Worm (Caenorhabditis elegans): ENCODE results near the gene F36H12.17.

F36H12.17 gene

ce11 chrIV:5287190-5287589, 9.5 kb upstream of the F36H12.17 start:
- TF ChIP-seq mdl-1 (tag; optimal IDR thresholded peaks at IDR 0.05) (no peak), nhr-12 (tag; optimal IDR thresholded peaks at IDR 0.05) (no peak), daf-12 (tag; optimal IDR thresholded peaks at IDR 0.05) (no peak), ceh-16 (tag; optimal IDR thresholded peaks at IDR 0.05) (no peak), elt-1 (tag; optimal IDR thresholded peaks at IDR 0.05) (no peak), nhr-76 (tag; optimal IDR thresholded peaks at IDR 0.05) (no peak), snpc-4 (tag; optimal IDR thresholded peaks at IDR 0.05) (no peak), nhr-43 (tag; optimal IDR thresholded peaks at IDR 0.05; ENCODE audit: poor library complexity, severe bottlenecking) (no peak), ztf-4 (tag; optimal IDR thresholded peaks at IDR 0.05) (no peak), nhr-77 (tag; optimal IDR thresholded peaks at IDR 0.05) (no peak), unc-62 (GFP tag; optimal IDR thresholded peaks at IDR 0.05) (no peak), nhr-11 (tag; optimal IDR thresholded peaks at IDR 0.05) (no peak), pqm-1 (tag; optimal IDR thresholded peaks at IDR 0.05) (no peak), pha-4 (tag; optimal IDR thresholded peaks at IDR 0.05) (no peak), nhr-25 (tag; optimal IDR thresholded peaks at IDR 0.05) (no peak), sea-2 (GFP tag; optimal IDR thresholded peaks at IDR 0.05) (no peak), skn-1 (tag; optimal IDR thresholded peaks at IDR 0.05) (no peak), ZK546.5 (tag; optimal IDR thresholded peaks at IDR 0.05) (no peak), lsy-12 (tag; optimal IDR thresholded peaks at IDR 0.05) (no peak)

ce11 chrIV:5281457-5281856, 3.8 kb upstream of the F36H12.17 start:
- TF ChIP-seq nhr-43 (tag; optimal IDR thresholded peaks at IDR 0.05; ENCODE audit: poor library complexity, severe bottlenecking) (no peak), tbx-2 (tag; optimal IDR thresholded peaks at IDR 0.05) (no peak), aly-2 (tag; optimal IDR thresholded peaks at IDR 0.05) (no peak), ztf-11 (tag; optimal IDR thresholded peaks at IDR 0.05) (no peak), fkh-10 (GFP tag; optimal IDR thresholded peaks at IDR 0.05) (no peak), hmg-11 (tag; optimal IDR thresholded peaks at IDR 0.05) (no peak), egl-5 (tag; optimal IDR thresholded peaks at IDR 0.05) (no peak), nhr-12 (tag; optimal IDR thresholded peaks at IDR 0.05) (no peak), fkh-2 (tag; optimal IDR thresholded peaks at IDR 0.05) (no peak), ceh-82 (tag; optimal IDR thresholded peaks at IDR 0.05) (no peak), nhr-67 (tag; optimal IDR thresholded peaks at IDR 0.05) (no peak), unc-39 (tag; optimal IDR thresholded peaks at IDR 0.05) (no peak)

ce11 chrIV:5274123-5274581, 3.5 kb downstream of the F36H12.17 start, which contains the start of gene slfl-4:
slfl-4 (plus strand) TSS chrIV:5274531.
- TF ChIP-seq egl-5 (tag; optimal IDR thresholded peaks at IDR 0.05) (no peak), ama-1 (optimal IDR thresholded peaks at IDR 0.05) (no peak), hmg-11 (tag; optimal IDR thresholded peaks at IDR 0.05) (no peak), nhr-25 (tag; optimal IDR thresholded peaks at IDR 0.05) (no peak), R02D3.7 (tag; optimal IDR thresholded peaks at IDR 0.05) (no peak), elt-1 (tag; optimal IDR thresholded peaks at IDR 0.05) (no peak), daf-12 (tag; optimal IDR thresholded peaks at IDR 0.05) (no peak), zag-1 (tag; optimal IDR thresholded peaks at IDR 0.05) (no peak), ztf-11 (tag; optimal IDR thresholded peaks at IDR 0.05) (no peak), snpc-4 (tag; optimal IDR thresholded peaks at IDR 0.05) (no peak), egl-27 (tag; optimal IDR thresholded peaks at IDR 0.05) (no peak), nhr-43 (tag; optimal IDR thresholded peaks at IDR 0.05; ENCODE audit: poor library complexity, severe bottlenecking) (no peak), nfya-1 (tag; optimal IDR thresholded peaks at IDR 0.05; ENCODE audit: insufficient read depth) (no peak), sea-2 (GFP tag; optimal IDR thresholded peaks at IDR 0.05) (no peak), nhr-12 (tag; optimal IDR thresholded peaks at IDR 0.05) (no peak)

- no peak for TF ChIP-seq ama-1 (optimal IDR thresholded peaks at IDR 0.05)
- TF ChIP-seq fkh-2 (tag; optimal IDR thresholded peaks at IDR 0.05) = no peak
- TF ChIP-seq eor-1 (tag; optimal IDR thresholded peaks at IDR 0.05) = no peak
- no peak for TF ChIP-seq zag-1 (tag; optimal IDR thresholded peaks at IDR 0.05)
- no peak for TF ChIP-seq R02D3.7 (tag; optimal IDR thresholded peaks at IDR 0.05)
- no peak for TF ChIP-seq nhr-77 (tag; optimal IDR thresholded peaks at IDR 0.05)
- TF ChIP-seq nhr-28 (tag; optimal IDR thresholded peaks at IDR 0.05) = no peak
- TF ChIP-seq sea-2 (GFP tag; optimal IDR thresholded peaks at IDR 0.05) = no peak
- no peak for TF ChIP-seq lin-15B (tag; optimal IDR thresholded peaks at IDR 0.05)
These were observed 4.3 kb downstream of the F36H12.17 start for ce11 chrIV:5273385-5273784.
